Fruit fly (Drosophila melanogaster) whole organism, embryonic: ENCODE measurements around the gene DppIII.

Experiments
- Adf1 ChIP-seq: fragments of 200-800 bp; sonication (Bioruptor generic); IDR thresholded peaks from 2 replicates; pipeline ENCODE4 v1.3.6; 2022; ENCODE audit warnings: missing biosample characterization, missing genetic modification characterization
- Antp ChIP-seq: fragments of 200-800 bp; sonication (Bioruptor generic); optimal IDR thresholded peaks from 3 replicates; lab custom pipeline; 2016; ENCODE audit warnings: missing biosample characterization, missing genetic modification characterization
- B-H1 ChIP-seq: fragments of 200-800 bp; sonication (Bioruptor generic); IDR thresholded peaks from 3 replicates; pipeline ENCODE4 v1.3.6; 2022; ENCODE audit warnings: missing biosample characterization, missing genetic modification characterization
- CG10147 ChIP-seq: fragments of 200-800 bp; sonication (Bioruptor generic); optimal IDR thresholded peaks from 2 replicates; lab custom pipeline; 2019; ENCODE audit warnings: missing biosample characterization, mild to moderate bottlenecking, missing genetic modification characterization, moderate library complexity
- CG10431 ChIP-seq: fragments of 200-800 bp; sonication (Bioruptor generic); optimal IDR thresholded peaks from 3 replicates; lab custom pipeline; 2018; ENCODE audit warnings: missing biosample characterization, mild to moderate bottlenecking, missing genetic modification characterization
- CG10565 ChIP-seq: fragments of 200-800 bp; sonication (Bioruptor generic); optimal IDR thresholded peaks from 3 replicates; lab custom pipeline; 2016; ENCODE audit warnings: missing biosample characterization, mild to moderate bottlenecking, missing genetic modification characterization
- CG11398 ChIP-seq: fragments of 200-800 bp; sonication (Bioruptor generic); optimal IDR thresholded peaks from 2 replicates; lab custom pipeline; 2016; ENCODE audit warnings: missing biosample characterization, missing genetic modification characterization
- CG11504 ChIP-seq: fragments of 200-800 bp; sonication (Bioruptor generic); optimal IDR thresholded peaks from 3 replicates; lab custom pipeline; 2019; ENCODE audit warnings: missing biosample characterization, mild to moderate bottlenecking, missing genetic modification characterization, moderate library complexity
- CG12155 ChIP-seq: fragments of 200-800 bp; sonication (Bioruptor generic); optimal IDR thresholded peaks from 3 replicates; lab custom pipeline; 2016; ENCODE audit warnings: missing biosample characterization, missing genetic modification characterization
- CG12219 ChIP-seq: fragments of 200-800 bp; sonication (Bioruptor generic); optimal IDR thresholded peaks from 3 replicates; lab custom pipeline; 2018; ENCODE audit warnings: missing biosample characterization, mild to moderate bottlenecking, missing genetic modification characterization
- CG12744 ChIP-seq: fragments of 200-800 bp; sonication (Bioruptor generic); optimal IDR thresholded peaks from 2 replicates; lab custom pipeline; 2016; ENCODE audit warnings: missing biosample characterization, missing genetic modification characterization
- CG12769 ChIP-seq: fragments of 200-800 bp; sonication (Bioruptor generic); optimal IDR thresholded peaks from 2 replicates; lab custom pipeline; 2019; ENCODE audit warnings: missing biosample characterization, mild to moderate bottlenecking, missing genetic modification characterization, moderate library complexity
- CG1602 ChIP-seq: fragments of 200-800 bp; sonication (Bioruptor generic); optimal IDR thresholded peaks from 3 replicates; lab custom pipeline; 2016; ENCODE audit warnings: missing biosample characterization, missing genetic modification characterization
- CG1603 ChIP-seq: fragments of 200-800 bp; sonication (Bioruptor generic); optimal IDR thresholded peaks from 2 replicates; lab custom pipeline; 2019; ENCODE audit warnings: missing biosample characterization, mild to moderate bottlenecking, missing genetic modification characterization, moderate library complexity
- CG17385 ChIP-seq: fragments of 200-800 bp; sonication (Bioruptor generic); optimal IDR thresholded peaks from 3 replicates; lab custom pipeline; 2018; ENCODE audit warnings: missing biosample characterization, mild to moderate bottlenecking, missing genetic modification characterization
- CG33213 ChIP-seq: fragments of 200-800 bp; sonication (Bioruptor generic); optimal IDR thresholded peaks from 3 replicates; lab custom pipeline; 2016; ENCODE audit warnings: missing biosample characterization, missing genetic modification characterization
- CG4617 ChIP-seq: fragments of 200-800 bp; sonication (Bioruptor generic); optimal IDR thresholded peaks from 3 replicates; lab custom pipeline; 2016; ENCODE audit warnings: missing biosample characterization, missing genetic modification characterization, borderline replicate concordance
- CG4820 ChIP-seq: fragments of 200-800 bp; sonication (Bioruptor generic); optimal IDR thresholded peaks from 3 replicates; lab custom pipeline; 2016; ENCODE audit warnings: missing biosample characterization, missing genetic modification characterization
- CG4854 ChIP-seq: fragments of 200-800 bp; sonication (Bioruptor generic); optimal IDR thresholded peaks from 2 replicates; lab custom pipeline; 2016; ENCODE audit warnings: missing biosample characterization, missing genetic modification characterization, inconsistent platforms
- CG5953 ChIP-seq: fragments of 200-800 bp; sonication (Bioruptor generic); IDR thresholded peaks from 2 replicates; pipeline ENCODE4 v1.3.6; 2022; ENCODE audit warnings: missing biosample characterization, missing genetic modification characterization
- CG6765 ChIP-seq: fragments of 200-800 bp; sonication (Bioruptor generic); optimal IDR thresholded peaks from 3 replicates; lab custom pipeline; 2017; ENCODE audit warnings: missing biosample characterization, mild to moderate bottlenecking, missing genetic modification characterization
- CG8944 ChIP-seq: fragments of 200-800 bp; sonication (Bioruptor generic); optimal IDR thresholded peaks from 3 replicates; lab custom pipeline; 2016; ENCODE audit warnings: missing biosample characterization, missing genetic modification characterization
- CG9932 ChIP-seq: fragments of 200-800 bp; sonication (Bioruptor generic); IDR thresholded peaks from 2 replicates; pipeline ENCODE4 v1.3.6; 2022; ENCODE audit warnings: missing biosample characterization, missing genetic modification characterization
- Ets65A ChIP-seq: fragments of 200-800 bp; sonication (Bioruptor generic); peaks from one replicate; lab custom pipeline; 2016; ENCODE audit warnings: missing biosample characterization, missing genetic modification characterization
- HHEX ChIP-seq: fragments of 200-800 bp; sonication (Bioruptor generic); optimal IDR thresholded peaks from 3 replicates; lab custom pipeline; 2017; ENCODE audit warnings: missing biosample characterization, mild to moderate bottlenecking, missing genetic modification characterization, missing genetic modification reagents
- HmgZ ChIP-seq: fragments of 200-800 bp; sonication (Bioruptor generic); optimal IDR thresholded peaks from 2 replicates; lab custom pipeline; 2018; ENCODE audit warnings: missing biosample characterization, mild to moderate bottlenecking, missing genetic modification characterization
- NFAT ChIP-seq: fragments of 200-800 bp; sonication (Bioruptor generic); IDR thresholded peaks from 2 replicates; pipeline ENCODE4 v1.3.6; 2022; ENCODE audit warnings: missing biosample characterization, missing genetic modification characterization
- Side ChIP-seq: fragments of 200-800 bp; sonication (Bioruptor generic); optimal IDR thresholded peaks from 2 replicates; lab custom pipeline; 2016; ENCODE audit warnings: missing biosample characterization, missing genetic modification characterization
- Sin3A ChIP-seq: fragments of >200 bp; optimal IDR thresholded peaks from 2 replicates; lab custom pipeline; 2018
- Vsx1 ChIP-seq: fragments of 200-800 bp; sonication (Bioruptor generic); optimal IDR thresholded peaks from 2 replicates; lab custom pipeline; 2017; ENCODE audit warnings: missing biosample characterization, mild to moderate bottlenecking, missing genetic modification characterization, missing genetic modification reagents
- Xbp1 ChIP-seq: fragments of 200-800 bp; sonication (Bioruptor generic); optimal IDR thresholded peaks from 3 replicates; lab custom pipeline; 2016; ENCODE audit warnings: missing biosample characterization, mild to moderate bottlenecking, missing genetic modification characterization
- ap ChIP-seq: fragments of 200-800 bp; sonication (Bioruptor generic); IDR thresholded peaks from 2 replicates; pipeline ENCODE4 v1.3.6; 2022; ENCODE audit warnings: missing biosample characterization, missing genetic modification characterization
- bbx ChIP-seq: fragments of 200-800 bp; sonication (Bioruptor generic); IDR thresholded peaks from 2 replicates; pipeline ENCODE4 v1.3.6; 2022; ENCODE audit warnings: missing biosample characterization, missing genetic modification characterization; ENCODE audit not compliant: partially characterized antibody
- bcd ChIP-seq: fragments of 200-800 bp; sonication (Bioruptor generic); optimal IDR thresholded peaks from 2 replicates; lab custom pipeline; 2017; ENCODE audit warnings: missing biosample characterization, mild to moderate bottlenecking, missing genetic modification characterization
- bigmax ChIP-seq: fragments of 200-800 bp; sonication (Bioruptor generic); optimal IDR thresholded peaks from 2 replicates; lab custom pipeline; 2018; ENCODE audit warnings: missing biosample characterization, mild to moderate bottlenecking, missing genetic modification characterization
- cad ChIP-seq: fragments of >200 bp; optimal IDR thresholded peaks from 2 replicates; lab custom pipeline; 2017; ENCODE audit warnings: missing biosample characterization, missing genetic modification characterization
- crc ChIP-seq: fragments of 200-800 bp; sonication (Bioruptor generic); optimal IDR thresholded peaks from 2 replicates; lab custom pipeline; 2016; ENCODE audit warnings: missing biosample characterization, missing genetic modification characterization
- dm ChIP-seq: fragments of 200-800 bp; sonication (Bioruptor generic); optimal IDR thresholded peaks from 3 replicates; lab custom pipeline; 2016; ENCODE audit warnings: missing biosample characterization, missing genetic modification characterization
- dpn ChIP-seq, 2 experiments: fragments of 200-800 bp; sonication (Bioruptor generic); optimal IDR thresholded peaks; 3 replicates each; lab custom pipeline; 2016; ENCODE audit warnings: missing biosample characterization in 2 of 2, missing genetic modification characterization in 2 of 2
- insv ChIP-seq, 2 experiments: fragments of 200-800 bp; sonication (Bioruptor generic); optimal IDR thresholded peaks; 3 replicates each; lab custom pipeline; 2016 to 2018; ENCODE audit warnings: missing biosample characterization in 2 of 2, missing genetic modification characterization in 2 of 2
- lilli ChIP-seq: fragments of 200-800 bp; sonication (Bioruptor generic); optimal IDR thresholded peaks from 3 replicates; lab custom pipeline; 2016; ENCODE audit warnings: missing biosample characterization, missing genetic modification characterization
- maf-S ChIP-seq: fragments of 200-800 bp; sonication (Bioruptor generic); optimal IDR thresholded peaks from 2 replicates; lab custom pipeline; 2016; ENCODE audit warnings: missing biosample characterization, missing genetic modification characterization
- nau ChIP-seq: fragments of 200-800 bp; sonication (Bioruptor generic); optimal IDR thresholded peaks from 3 replicates; lab custom pipeline; 2017; ENCODE audit warnings: missing biosample characterization, mild to moderate bottlenecking, missing genetic modification characterization, missing genetic modification reagents
- nerfin-1 ChIP-seq: fragments of 200-800 bp; sonication (Bioruptor generic); optimal IDR thresholded peaks from 3 replicates; lab custom pipeline; 2019; ENCODE audit warnings: missing biosample characterization, mild to moderate bottlenecking, missing genetic modification characterization, moderate library complexity
- nmo ChIP-seq: fragments of 200-800 bp; sonication (Bioruptor generic); optimal IDR thresholded peaks from 2 replicates; lab custom pipeline; 2018; ENCODE audit warnings: missing biosample characterization, mild to moderate bottlenecking, missing genetic modification characterization, moderate library complexity
- nom ChIP-seq: fragments of 200-800 bp; sonication (Bioruptor generic); optimal IDR thresholded peaks from 2 replicates; lab custom pipeline; 2017; ENCODE audit warnings: missing biosample characterization, missing genetic modification characterization, mild to moderate bottlenecking, moderate library complexity, missing genetic modification reagents
- org-1 ChIP-seq: fragments of 200-800 bp; sonication (Bioruptor generic); optimal IDR thresholded peaks from 2 replicates; lab custom pipeline; 2017; ENCODE audit warnings: missing biosample characterization, missing genetic modification characterization
- sim ChIP-seq: fragments of 200-800 bp; sonication (Bioruptor generic); IDR thresholded peaks from 2 replicates; pipeline ENCODE4 v1.3.6; 2022; ENCODE audit warnings: missing biosample characterization, missing genetic modification characterization
- stc ChIP-seq: fragments of 200-800 bp; sonication (Bioruptor generic); IDR thresholded peaks from 2 replicates; pipeline ENCODE4 v1.3.6; 2022; ENCODE audit warnings: missing biosample characterization, missing genetic modification characterization
- tna ChIP-seq: fragments of 200-800 bp; sonication (Bioruptor generic); IDR thresholded peaks from 2 replicates; pipeline ENCODE4 v1.3.6; 2022; ENCODE audit warnings: missing biosample characterization, missing genetic modification characterization; ENCODE audit not compliant: partially characterized antibody
- tup ChIP-seq: fragments of 200-800 bp; sonication (Bioruptor generic); optimal IDR thresholded peaks from 2 replicates; lab custom pipeline; 2016; ENCODE audit warnings: missing biosample characterization, mild to moderate bottlenecking, missing genetic modification characterization, moderate library complexity
- tx ChIP-seq: fragments of 200-800 bp; sonication (Bioruptor generic); optimal IDR thresholded peaks from 2 replicates; lab custom pipeline; 2016; ENCODE audit warnings: missing biosample characterization, missing genetic modification characterization
- yki ChIP-seq: fragments of >200 bp; optimal IDR thresholded peaks from 3 replicates; lab custom pipeline; 2018

DppIII gene

dm6 chr3R:8303848-8304247 is 40.4 kb upstream of the DppIII start, which contains the start of gene nac (continued):
- peak; percentile 41 for TF ChIP-seq HmgZ
- no peak for TF ChIP-seq CG12744 (GFP tag; lab: Kevin White, UChicago)
- TF ChIP-seq stc (GFP tag; lab: Robert Waterston, UW): no peak
- TF ChIP-seq CG12219: no peak
- TF ChIP-seq sim (GFP tag; lab: Robert Waterston, UW): no peak
- TF ChIP-seq lilli: peak; percentile 41
- TF ChIP-seq CG6765 (GFP tag; lab: Kevin White, UChicago): no peak
- TF ChIP-seq nmo: no peak
- peak; percentile 15 for TF ChIP-seq CG10147
- TF ChIP-seq tup: no peak
- TF ChIP-seq dm (GFP tag; lab: Kevin White, UChicago): no peak
- no peak for TF ChIP-seq crc (GFP tag; lab: Kevin White, UChicago)
- no peak for TF ChIP-seq CG8944 (GFP tag; lab: Kevin White, UChicago)
- TF ChIP-seq Ets65A: peak; percentile 11
- peak; percentile 9 for TF ChIP-seq CG1603 (tag; lab: Kevin White, UChicago)
- TF ChIP-seq CG9932: peak; percentile 49
- TF ChIP-seq CG5953 (GFP tag; lab: Robert Waterston, UW): no peak
- TF ChIP-seq Vsx1 (GFP tag; lab: Kevin White, UChicago): no peak
- TF ChIP-seq Side (GFP tag; lab: Kevin White, UChicago): no peak
- TF ChIP-seq tx: no peak
- peak; percentile 12 for TF ChIP-seq CG17385
- no peak for TF ChIP-seq CG11398 (GFP tag; lab: Kevin White, UChicago)
- TF ChIP-seq Adf1 (GFP tag; lab: Robert Waterston, UW): no peak
- TF ChIP-seq NFAT (GFP tag; lab: Robert Waterston, UW): peak; percentile 37

dm6 chr3R:8305110-8305509 is 39.1 kb upstream of the DppIII start, which contains the start of gene Sgt1:
Gene Sgt1 (minus strand): TSS chr3R:8305274.
- peak; percentile 23 for TF ChIP-seq bcd
- TF ChIP-seq nom (GFP tag; lab: Kevin White, UChicago): no peak
- TF ChIP-seq CG1602 (GFP tag; lab: Kevin White, UChicago): no peak
- TF ChIP-seq Antp: peak; percentile 65
- peak; percentile 34 to 68 for TF ChIP-seq dpn (GFP tag; optimal IDR thresholded peaks at IDR 0.05; lab: Kevin White, UChicago)
- TF ChIP-seq B-H1: no peak
- peak; percentile 80 for TF ChIP-seq CG33213 (GFP tag; lab: Kevin White, UChicago)
- no peak for TF ChIP-seq CG11504 (tag; lab: Kevin White, UChicago)
- no peak for TF ChIP-seq cad (GFP tag; lab: Kevin White, UChicago)
- TF ChIP-seq bigmax (GFP tag; lab: Kevin White, UChicago): peak; percentile 50
- TF ChIP-seq tna: peak; percentile 85
- no peak for TF ChIP-seq nerfin-1 (tag; lab: Kevin White, UChicago)
- TF ChIP-seq insv (GFP tag; optimal IDR thresholded peaks at IDR 0.05; lab: Kevin White, UChicago): peak in 1 of 2 experiments; percentile 64
- peak; percentile 92 for TF ChIP-seq bbx (GFP tag; lab: Robert Waterston, UW)
- peak; percentile 6 for TF ChIP-seq CG4854
- no peak for TF ChIP-seq HHEX (GFP tag; lab: Kevin White, UChicago)
- TF ChIP-seq CG4617: peak; percentile 83
- TF ChIP-seq Sin3A (lab: Kevin White, UChicago): peak; percentile 67
- no peak for TF ChIP-seq CG10565 (GFP tag; lab: Kevin White, UChicago)
- no peak for TF ChIP-seq org-1 (GFP tag; lab: Kevin White, UChicago)
- TF ChIP-seq ap (GFP tag; lab: Robert Waterston, UW): no peak
- no peak for TF ChIP-seq nau
- TF ChIP-seq maf-S (GFP tag; lab: Kevin White, UChicago): peak; percentile 52
- TF ChIP-seq CG6765 (GFP tag; lab: Kevin White, UChicago): no peak
- TF ChIP-seq Xbp1 (GFP tag; lab: Kevin White, UChicago): peak; percentile 48
- TF ChIP-seq Ets65A: peak; percentile 95
- peak; percentile 44 for TF ChIP-seq CG12155 (GFP tag; lab: Kevin White, UChicago)
- TF ChIP-seq CG12769 (tag; lab: Kevin White, UChicago): no peak
- no peak for TF ChIP-seq yki (lab: Kevin White, UChicago)
- TF ChIP-seq CG4820 (GFP tag; lab: Kevin White, UChicago): no peak
- TF ChIP-seq CG10431: no peak
